Fruit fly (Drosophila melanogaster): ENCODE results near the gene CG7730.

DNA sequence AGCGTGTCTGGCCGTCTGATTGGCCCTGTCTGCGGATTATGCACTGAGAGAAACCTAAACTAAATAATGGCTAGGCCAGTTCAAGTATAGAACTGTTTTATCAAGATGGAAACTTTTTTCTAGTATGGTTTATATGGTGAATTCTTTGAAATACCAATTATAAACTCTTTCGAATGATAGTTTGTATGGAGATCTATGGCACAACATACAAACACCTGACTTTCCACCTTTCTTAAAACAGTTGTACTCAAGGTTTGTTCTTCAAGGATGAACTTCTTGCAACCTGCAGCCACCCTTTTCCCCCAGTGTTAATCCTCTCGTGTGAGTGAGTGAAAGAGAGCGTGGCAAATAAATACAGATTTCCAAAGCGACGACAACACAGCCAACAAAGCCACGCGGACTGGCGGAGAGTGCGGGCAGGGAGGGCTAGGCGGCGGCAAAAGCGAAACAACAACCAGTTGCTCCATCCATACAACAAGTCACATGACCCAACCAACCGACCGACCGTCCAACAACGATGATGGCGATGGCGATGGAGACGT, 23.0 kb upstream of the CG7730 start:
- TF ChIP-seq h (GFP tag; optimal IDR thresholded peaks at IDR 0.05), result peak; percentile 63
- no peak for TF ChIP-seq dsf (GFP tag; optimal IDR thresholded peaks at IDR 0.05; ENCODE audit: borderline replicate concordance)
- TF ChIP-seq ey (GFP tag; optimal IDR thresholded peaks at IDR 0.05), result peak; percentile 74
- peak; percentile 63 for TF ChIP-seq rgr (GFP tag; optimal IDR thresholded peaks at IDR 0.05)
- no peak for TF ChIP-seq Myc (optimal IDR thresholded peaks at IDR 0.05)
- TF ChIP-seq psq (GFP tag; optimal IDR thresholded peaks at IDR 0.05), result peak; percentile 30
- no peak for TF ChIP-seq Dfd (GFP tag; optimal IDR thresholded peaks at IDR 0.05)
- no peak for TF ChIP-seq GATAd (GFP tag; optimal IDR thresholded peaks at IDR 0.05)
